Worm (Caenorhabditis elegans): ENCODE results near the gene F47D12.9.

Gene F47D12.9

DNA sequence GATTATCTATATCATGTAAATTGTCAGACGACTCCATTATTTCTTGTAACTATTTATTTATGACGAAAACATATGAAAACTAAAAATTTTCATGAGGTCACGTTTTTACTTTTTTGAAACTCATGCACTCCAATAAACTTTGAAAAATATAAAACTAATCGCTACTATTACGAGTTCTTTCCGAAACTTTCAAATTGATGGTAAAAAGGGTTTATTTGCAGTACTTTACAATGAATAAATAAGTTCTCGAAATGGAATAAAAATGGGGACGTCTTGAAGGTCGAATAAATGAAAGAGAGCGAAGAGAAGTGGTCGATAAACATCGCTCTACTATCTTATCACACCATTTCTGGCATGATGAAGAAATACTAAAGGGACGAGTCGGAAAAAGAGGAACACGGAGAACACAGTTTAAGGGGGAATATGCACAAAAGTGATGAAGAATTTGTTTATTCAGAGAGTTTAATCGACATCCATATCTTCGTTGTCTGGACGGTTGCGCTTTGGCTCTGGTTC is 36.8 kb upstream of the F47D12.9 start, which contains the start of gene let-767:
Gene let-767, minus strand, starts transcription at position 51 of the 516 bp plus-strand sequence.
- TF ChIP-seq ceh-18 (tag; optimal IDR thresholded peaks at IDR 0.05) (no peak), ceh-48 (tag; optimal IDR thresholded peaks at IDR 0.05) (no peak), C38D4.7 (GFP tag; optimal IDR thresholded peaks at IDR 0.05) (no peak), Y22D7AL.16 (tag; optimal IDR thresholded peaks at IDR 0.05) (no peak), nhr-11 (tag; optimal IDR thresholded peaks at IDR 0.05) (no peak), elt-2 (tag; optimal IDR thresholded peaks at IDR 0.05) (peak; percentile 23), pqm-1 (tag; optimal IDR thresholded peaks at IDR 0.05) (no peak)

DNA sequence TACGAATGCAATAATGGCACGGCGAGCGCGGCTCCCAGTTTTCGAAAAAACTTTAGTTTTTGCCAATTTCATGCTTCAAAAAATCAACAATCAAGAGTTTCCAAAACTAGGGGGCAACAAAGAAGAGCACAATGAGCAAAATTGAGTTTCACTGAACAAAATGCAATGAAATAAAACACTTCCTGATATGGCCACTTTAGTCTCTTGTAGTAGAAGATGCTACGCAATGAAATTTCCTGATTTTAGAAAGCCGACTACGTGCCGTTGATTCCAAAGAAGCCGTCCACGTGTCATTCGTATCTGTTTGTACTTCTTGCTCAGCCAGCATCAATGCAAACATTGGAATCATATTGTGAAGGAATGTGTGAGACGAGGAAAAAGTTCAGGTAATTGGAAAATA is 31.2 kb upstream of the F47D12.9 start:
- TF ChIP-seq lim-6 (tag; optimal IDR thresholded peaks at IDR 0.05), result no peak
- peak; percentile 58 for TF ChIP-seq unc-42 (tag; optimal IDR thresholded peaks at IDR 0.05)

ce11 chrIII:6331211-6331782 is 28.1 kb upstream of the F47D12.9 start, which contains the start of gene C56G2.4:
TSS of gene C56G2.4 (plus strand) at chrIII:6331732.
- TF ChIP-seq elt-2 (tag; optimal IDR thresholded peaks at IDR 0.05), result no peak
- TF ChIP-seq unc-42 (tag; optimal IDR thresholded peaks at IDR 0.05), result peak; percentile 22

DNA sequence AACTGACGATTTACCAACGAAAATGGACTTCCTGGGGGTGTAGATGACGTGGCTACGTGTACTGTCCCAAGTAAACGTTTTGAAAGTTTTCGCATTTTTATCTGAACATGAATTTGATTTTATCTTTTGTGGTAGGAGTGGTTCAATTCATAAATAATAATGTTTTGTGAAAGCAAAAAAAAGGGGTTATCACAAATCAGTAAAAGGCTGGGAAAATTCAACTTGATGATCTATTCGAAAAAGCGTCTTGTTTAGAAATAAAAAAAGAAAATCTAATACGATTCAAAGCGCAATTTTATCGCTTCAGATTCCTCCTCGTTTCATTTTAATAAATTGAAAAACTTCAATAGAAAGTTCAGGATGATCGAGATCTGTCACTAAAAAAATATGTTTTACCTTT is 21.0 kb upstream of the F47D12.9 start, which contains the start of gene C56G2.5:
Gene C56G2.5, minus strand, starts transcription at position 101 of the 400 bp plus-strand sequence.
- no peak for TF ChIP-seq sox-2 (GFP tag; IDR thresholded peaks at IDR 0.05)
- no peak for TF ChIP-seq npax-4 (tag; optimal IDR thresholded peaks at IDR 0.05)
- TF ChIP-seq pha-4 (tag; optimal IDR thresholded peaks at IDR 0.05), result no peak

DNA sequence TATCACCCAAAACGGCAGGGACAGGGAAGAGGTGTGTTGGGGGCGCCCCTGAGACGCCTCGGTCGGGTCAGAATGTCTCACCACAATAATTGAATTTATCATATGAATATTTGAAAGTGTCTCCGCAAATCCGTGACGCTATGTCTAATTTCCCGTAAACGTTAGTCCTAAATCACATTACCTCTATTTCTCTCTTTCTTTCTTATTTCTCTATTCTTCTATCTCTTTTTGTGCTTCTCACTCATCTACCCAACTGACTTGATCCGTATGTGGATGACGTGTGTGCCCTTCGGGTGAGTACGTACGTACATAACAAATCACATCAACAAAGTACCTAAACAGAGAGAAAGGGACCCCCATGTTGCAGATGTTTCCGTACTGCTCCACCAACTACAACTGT is 14.2 kb upstream of the F47D12.9 start:
- TF ChIP-seq K02D7.2 (tag; optimal IDR thresholded peaks at IDR 0.05) (no peak), fax-1 (tag; optimal IDR thresholded peaks at IDR 0.05) (no peak), unc-42 (tag; optimal IDR thresholded peaks at IDR 0.05) (peak; percentile 99), nhr-11 (tag; optimal IDR thresholded peaks at IDR 0.05) (no peak), fkh-10 (GFP tag; optimal IDR thresholded peaks at IDR 0.05) (peak; percentile 84)

- TF ChIP-seq ceh-14 (tag; optimal IDR thresholded peaks at IDR 0.05) (no peak), unc-55 (GFP tag; optimal IDR thresholded peaks at IDR 0.05) (no peak), T23F11.4 (GFP tag; optimal IDR thresholded peaks at IDR 0.05) (no peak), tbx-2 (tag; optimal IDR thresholded peaks at IDR 0.05) (no peak), tbx-7 (tag; optimal IDR thresholded peaks at IDR 0.05) (no peak), elt-4 (tag; optimal IDR thresholded peaks at IDR 0.05) (no peak), pag-3 (tag; optimal IDR thresholded peaks at IDR 0.05; ENCODE audit: borderline replicate concordance) (no peak), ahr-1 (tag; optimal IDR thresholded peaks at IDR 0.05) (no peak), C08G9.2 (tag; optimal IDR thresholded peaks at IDR 0.05) (no peak), Y22D7AL.16 (tag; optimal IDR thresholded peaks at IDR 0.05) (no peak), pha-2 (tag; optimal IDR thresholded peaks at IDR 0.05) (no peak), ref-2 (tag; optimal IDR thresholded peaks at IDR 0.05) (no peak), nhr-232 (tag; optimal IDR thresholded peaks at IDR 0.05) (no peak), F13H6.1 (tag; optimal IDR thresholded peaks at IDR 0.05) (no peak), ceh-45 (GFP tag; IDR thresholded peaks at IDR 0.05) (no peak)
Observed at ce11 chrIII:6316795-6317194, 13.6 kb upstream of the F47D12.9 start.

- TF ChIP-seq ztf-16 (tag; optimal IDR thresholded peaks at IDR 0.05) (no peak), K09A11.1 (tag; optimal IDR thresholded peaks at IDR 0.05; ENCODE audit: insufficient read depth) (no peak), pros-1 (tag; optimal IDR thresholded peaks at IDR 0.05) (no peak), lin-11 (tag; optimal IDR thresholded peaks at IDR 0.05) (no peak), mec-3 (tag; optimal IDR thresholded peaks at IDR 0.05; ENCODE audit: borderline replicate concordance) (no peak), unc-86 (tag; optimal IDR thresholded peaks at IDR 0.05) (no peak), tbx-2 (tag; optimal IDR thresholded peaks at IDR 0.05) (no peak), F13H6.1 (tag; optimal IDR thresholded peaks at IDR 0.05) (no peak), lim-6 (tag; optimal IDR thresholded peaks at IDR 0.05) (no peak), ceh-19 (GFP tag; optimal IDR thresholded peaks at IDR 0.05) (no peak), pat-9 (tag; optimal IDR thresholded peaks at IDR 0.05) (no peak), ceh-18 (tag; optimal IDR thresholded peaks at IDR 0.05) (no peak), ceh-48 (tag; optimal IDR thresholded peaks at IDR 0.05) (no peak), dmd-4 (tag; optimal IDR thresholded peaks at IDR 0.05; ENCODE audit: borderline replicate concordance) (no peak), pax-1 (tag; optimal IDR thresholded peaks at IDR 0.05) (no peak), T23F11.4 (GFP tag; optimal IDR thresholded peaks at IDR 0.05) (no peak), unc-3 (GFP tag; conservative IDR thresholded peaks at IDR 0.05) (no peak), unc-3 (tag; optimal IDR thresholded peaks at IDR 0.05) (no peak)
Observed at ce11 chrIII:6315515-6315914, 12.3 kb upstream of the F47D12.9 start.

All from whole organism, late embryonic.